Worm (Caenorhabditis elegans): ENCODE measurements around the gene folt-3.

DNA sequence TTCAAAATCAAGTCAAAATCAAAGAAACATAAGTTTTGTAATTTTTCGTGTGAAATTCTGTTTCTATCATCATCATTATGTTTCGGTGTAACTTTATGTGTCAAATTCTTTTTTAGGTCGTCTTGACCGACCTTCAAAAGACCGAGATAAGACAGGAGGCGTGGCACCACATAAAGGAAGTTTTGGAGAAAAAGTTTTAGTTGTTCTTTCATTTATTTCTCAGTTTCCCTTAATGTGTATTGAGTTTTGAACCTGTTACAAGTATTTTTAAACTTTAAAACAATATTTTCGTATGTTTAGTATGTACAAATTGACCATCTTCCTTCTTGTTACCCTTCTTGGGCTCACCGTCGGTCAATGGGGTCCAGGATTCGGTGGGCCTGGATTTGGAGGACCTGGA, 15.1 kb upstream of the folt-3 start, which contains the start of gene grsp-4:
- TF ChIP-seq him-1 (tag; optimal IDR thresholded peaks at IDR 0.05) (no peak), W03F9.2 (tag; optimal IDR thresholded peaks at IDR 0.05) (no peak)
